Fruit fly (Drosophila melanogaster): Measurements from ENCODE around the gene CG6418.
A peak's percentile ranks its signal among the peaks of the same experiment; 100 is the strongest.

Gene CG6418

DNA sequence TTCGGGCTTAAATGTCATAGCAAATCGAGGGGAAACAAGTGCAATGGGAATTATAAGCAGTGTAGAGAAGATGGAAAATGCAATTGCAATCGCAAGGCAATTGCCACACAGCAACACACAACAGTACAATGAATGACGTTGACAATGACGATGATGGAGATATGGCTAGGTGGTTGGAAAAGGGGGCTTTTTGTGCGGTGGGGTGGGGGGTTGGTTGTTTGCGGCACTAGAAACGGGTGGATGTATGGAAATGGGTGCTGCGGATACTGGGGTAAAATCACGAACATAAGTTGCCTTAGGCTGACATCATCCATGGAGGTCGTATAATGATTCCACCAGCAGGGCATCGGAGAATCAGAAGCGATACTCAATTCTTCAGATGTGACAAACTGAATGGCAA lies 9.7 kb downstream of the CG6418 start:
- TF ChIP-seq rn (GFP tag; IDR thresholded peaks at IDR 0.05) (no peak), Pif1A (GFP tag; optimal IDR thresholded peaks at IDR 0.05) (no peak), D1 (tag; optimal IDR thresholded peaks at IDR 0.05) (no peak), EcR (GFP tag; optimal IDR thresholded peaks at IDR 0.05) (no peak), CG32121 (GFP tag; IDR thresholded peaks at IDR 0.05) (no peak), CG9948 (tag; optimal IDR thresholded peaks at IDR 0.05) (no peak), CG17806 (tag; optimal IDR thresholded peaks at IDR 0.05) (no peak), gl (tag; optimal IDR thresholded peaks at IDR 0.05) (no peak), CG15710 (tag; optimal IDR thresholded peaks at IDR 0.05) (no peak), Pif1B (GFP tag; optimal IDR thresholded peaks at IDR 0.05) (no peak), Snoo (tag; optimal IDR thresholded peaks at IDR 0.05) (no peak), CG10348 (GFP tag; IDR thresholded peaks at IDR 0.05) (no peak), CG8159 (tag; optimal IDR thresholded peaks at IDR 0.05) (no peak), CG34367 (tag; optimal IDR thresholded peaks at IDR 0.05) (no peak), CG13204 (GFP tag; optimal IDR thresholded peaks at IDR 0.05) (no peak), Ets98B (GFP tag; IDR thresholded peaks at IDR 0.05) (no peak), CG12605 (GFP tag; IDR thresholded peaks at IDR 0.05) (no peak), CG4496 (GFP tag; IDR thresholded peaks at IDR 0.05) (no peak), fd96Ca (GFP tag; IDR thresholded peaks at IDR 0.05) (no peak), CG8301 (tag; optimal IDR thresholded peaks at IDR 0.05) (no peak)

dm6 chr3L:10867778-10868382 lies 11.0 kb downstream of the CG6418 start:
- no peak for TF ChIP-seq Snoo (tag; optimal IDR thresholded peaks at IDR 0.05)
- TF ChIP-seq CG32121 (GFP tag; IDR thresholded peaks at IDR 0.05): peak; percentile 67
- TF ChIP-seq CG9948 (tag; optimal IDR thresholded peaks at IDR 0.05): peak; percentile 28
- TF ChIP-seq CG8301 (tag; optimal IDR thresholded peaks at IDR 0.05): peak; percentile 32
- peak; percentile 92 for TF ChIP-seq CG12605 (GFP tag; IDR thresholded peaks at IDR 0.05)
- TF ChIP-seq CG34367 (tag; optimal IDR thresholded peaks at IDR 0.05): peak; percentile 39
- TF ChIP-seq CG14655 (GFP tag; optimal IDR thresholded peaks at IDR 0.05): no peak
- no peak; the same call in none of the 3 replicates for TF ChIP-seq fd96Ca (GFP tag; IDR thresholded peaks at IDR 0.05)
- peak; percentile 45 for TF ChIP-seq CG13204 (GFP tag; optimal IDR thresholded peaks at IDR 0.05)
- peak; percentile 74 for TF ChIP-seq Pif1A (GFP tag; optimal IDR thresholded peaks at IDR 0.05)
- peak; percentile 81 for TF ChIP-seq Ets98B (GFP tag; IDR thresholded peaks at IDR 0.05)
- peak; percentile 35 for TF ChIP-seq CG8159 (tag; optimal IDR thresholded peaks at IDR 0.05)
- peak; percentile 53 for TF ChIP-seq EcR (GFP tag; optimal IDR thresholded peaks at IDR 0.05)
- TF ChIP-seq CG17806 (tag; optimal IDR thresholded peaks at IDR 0.05): peak; percentile 35
- peak; percentile 33 for TF ChIP-seq CG15710 (tag; optimal IDR thresholded peaks at IDR 0.05)
- peak; percentile 84 for TF ChIP-seq CG4496 (GFP tag; IDR thresholded peaks at IDR 0.05)
- no peak for TF ChIP-seq D1 (tag; optimal IDR thresholded peaks at IDR 0.05)
- no peak for TF ChIP-seq rn (GFP tag; IDR thresholded peaks at IDR 0.05)
- peak; percentile 70 for TF ChIP-seq Pif1B (GFP tag; optimal IDR thresholded peaks at IDR 0.05)
- TF ChIP-seq gl (tag; optimal IDR thresholded peaks at IDR 0.05): peak; percentile 70
- TF ChIP-seq CG10348 (GFP tag; IDR thresholded peaks at IDR 0.05): no peak

dm6 chr3L:10867380-10867648 lies 11.5 kb downstream of the CG6418 start:
- TF ChIP-seq CG17806 (tag; optimal IDR thresholded peaks at IDR 0.05): no peak

dm6 chr3L:10866633-10867379 lies 12.0 kb downstream of the CG6418 start:
- TF ChIP-seq CG34367 (tag; optimal IDR thresholded peaks at IDR 0.05) (no peak), Ets98B (GFP tag; IDR thresholded peaks at IDR 0.05) (no peak), Pif1A (GFP tag; optimal IDR thresholded peaks at IDR 0.05) (no peak)

- TF ChIP-seq gl (tag; optimal IDR thresholded peaks at IDR 0.05): no peak
- TF ChIP-seq CG32121 (GFP tag; IDR thresholded peaks at IDR 0.05): peak; percentile 26; the same call in 1 of the 2 replicates
- no peak for TF ChIP-seq CG8159 (tag; optimal IDR thresholded peaks at IDR 0.05)
- 0 out of 2 replicates have a peak, but pooled peaks have one; percentile 19 for TF ChIP-seq Ets98B (GFP tag; IDR thresholded peaks at IDR 0.05)
- no peak for TF ChIP-seq CG34367 (tag; optimal IDR thresholded peaks at IDR 0.05)
These were observed 14.9 kb downstream of the CG6418 start for dm6 chr3L:10863925-10864324.

- TF ChIP-seq CG34367 (tag; optimal IDR thresholded peaks at IDR 0.05) (no peak), CG4496 (GFP tag; IDR thresholded peaks at IDR 0.05) (no peak), CG17806 (tag; optimal IDR thresholded peaks at IDR 0.05) (no peak), CG9948 (tag; optimal IDR thresholded peaks at IDR 0.05) (no peak), CG12605 (GFP tag; IDR thresholded peaks at IDR 0.05) (no peak)
These were observed 16.0 kb downstream of the CG6418 start for dm6 chr3L:10862544-10863474.
